Fruit fly (Drosophila melanogaster): ENCODE results near the gene CG11898.
A peak's percentile ranks its signal among the peaks of the same experiment; 100 is the strongest.

DNA sequence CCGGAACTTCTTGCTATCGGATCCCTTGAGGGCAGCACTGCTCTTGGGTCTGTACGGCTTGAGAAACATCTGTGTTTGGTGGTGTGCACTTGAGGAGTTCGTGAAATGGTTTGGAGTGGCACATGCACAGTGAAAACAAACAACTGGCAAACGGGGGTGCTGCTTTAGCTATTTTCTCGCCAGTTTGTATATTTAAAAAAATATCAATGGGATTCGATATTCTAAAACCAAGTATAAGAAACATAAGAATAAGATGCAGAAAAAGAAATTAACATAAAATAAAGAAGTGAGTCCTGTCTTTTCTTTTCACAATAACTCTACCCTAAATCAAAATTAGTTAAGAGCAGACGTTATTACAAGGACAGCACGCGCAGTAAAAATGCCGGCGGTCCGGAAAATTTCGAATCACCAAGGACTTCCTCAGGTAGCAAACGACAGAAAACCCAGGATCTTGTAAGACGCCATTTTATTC lies 13.8 kb upstream of the CG11898 start, which contains the start of gene eIF2D:
- TF ChIP-seq Rel (GFP tag; optimal IDR thresholded peaks at IDR 0.05) (no peak), Rel (tag; optimal IDR thresholded peaks at IDR 0.05) (peak; percentile 22), OdsH (GFP tag; optimal IDR thresholded peaks at IDR 0.05) (peak; percentile 36), rgr (GFP tag; optimal IDR thresholded peaks at IDR 0.05) (peak; percentile 64), Myc (optimal IDR thresholded peaks at IDR 0.05) (peak; percentile 78), HLH106 (tag; optimal IDR thresholded peaks at IDR 0.05) (peak; percentile 69)

Measured in whole organism, wandering third instar larva.